Worm (Caenorhabditis elegans) whole organism, L1 larva: ENCODE measurements around the gene C01G12.3.

Experiments used
- ama-1 ChIP-seq: fragments of 150-350 bp; optimal IDR thresholded peaks from 2 replicates; lab custom pipeline; 2014
- lin-39 ChIP-seq: fragments of 150-350 bp; optimal IDR thresholded peaks from 2 replicates; lab custom pipeline; 2014; ENCODE audit warnings: missing biosample characterization, missing genetic modification reagents, missing genetic modification characterization
- unc-98 ChIP-seq: fragments of 200-800 bp; sonication (Bioruptor generic); IDR thresholded peaks from 2 replicates; pipeline ENCODE4 v1.3.6; 2022; ENCODE audit warnings: missing genetic modification characterization, missing compliant biosample characterization

DNA sequence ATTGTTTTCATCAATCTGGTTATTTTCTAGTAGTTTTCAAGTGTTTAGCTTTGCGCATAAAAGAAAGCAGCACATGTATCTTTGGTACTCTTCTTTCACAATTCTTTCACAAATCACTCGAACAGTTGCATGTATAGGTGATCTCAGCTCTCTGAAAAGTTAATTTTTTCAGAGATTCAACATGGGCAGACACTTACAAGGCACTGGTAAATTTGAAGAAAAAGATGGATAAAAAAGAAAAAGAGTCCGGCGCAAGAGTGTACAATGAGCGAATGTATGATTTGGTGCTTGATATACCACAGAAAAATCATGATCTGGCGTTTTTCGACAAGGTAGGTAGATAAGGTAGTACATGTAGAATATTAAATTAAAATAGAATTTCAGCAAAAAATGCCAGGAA, 36.1 kb upstream of the C01G12.3 start:
- TF ChIP-seq unc-98 (GFP tag; lab: Robert Waterston, UW) (no peak), ama-1 (lab: Kevin White, UChicago) (no peak), lin-39 (tag; lab: Kevin White, UChicago) (no peak)
